Worm (Caenorhabditis elegans) whole organism, L3 larva: ENCODE results near the gene F26F12.2.

Experiments used
- R02D3.7 ChIP-seq: fragments of 150-350 bp; optimal IDR thresholded peaks from 2 replicates; lab custom pipeline; 2014; ENCODE audit warnings: missing biosample characterization, missing genetic modification characterization
- ZK546.5 ChIP-seq: sonication (generic microtip); optimal IDR thresholded peaks from 2 replicates; lab custom pipeline; 2017; ENCODE audit warnings: missing biosample characterization, missing genetic modification characterization
- ama-1 ChIP-seq: fragments of 150-350 bp; optimal IDR thresholded peaks from 2 replicates; lab custom pipeline; 2018
- egl-27 ChIP-seq: sonication (generic microtip); optimal IDR thresholded peaks from 4 replicates; lab custom pipeline; 2017; ENCODE audit warnings: missing biosample characterization, missing genetic modification reagents, missing genetic modification characterization
- fkh-2 ChIP-seq: fragments of 150-350 bp; optimal IDR thresholded peaks from 2 replicates; lab custom pipeline; 2014; ENCODE audit warnings: missing biosample characterization, missing genetic modification reagents, missing genetic modification characterization
- nhr-11 ChIP-seq: fragments of 150-350 bp; optimal IDR thresholded peaks from 2 replicates; lab custom pipeline; 2014; ENCODE audit warnings: missing biosample characterization, missing genetic modification characterization
- nhr-237 ChIP-seq: fragments of 150-350 bp; optimal IDR thresholded peaks from 2 replicates; lab custom pipeline; 2014; ENCODE audit warnings: missing biosample characterization, missing genetic modification characterization
- nhr-28 ChIP-seq: fragments of 150-350 bp; optimal IDR thresholded peaks from 2 replicates; lab custom pipeline; 2014; ENCODE audit warnings: missing biosample characterization, missing genetic modification characterization
- unc-62 ChIP-seq: fragments of 150-350 bp; sonication (generic microtip); optimal IDR thresholded peaks from 4 replicates; lab custom pipeline; 2014; ENCODE audit warnings: missing biosample characterization, missing genetic modification reagents, missing genetic modification characterization
- ztf-11 ChIP-seq: fragments of 150-350 bp; optimal IDR thresholded peaks from 2 replicates; lab custom pipeline; 2014; ENCODE audit warnings: missing biosample characterization, missing genetic modification characterization

DNA sequence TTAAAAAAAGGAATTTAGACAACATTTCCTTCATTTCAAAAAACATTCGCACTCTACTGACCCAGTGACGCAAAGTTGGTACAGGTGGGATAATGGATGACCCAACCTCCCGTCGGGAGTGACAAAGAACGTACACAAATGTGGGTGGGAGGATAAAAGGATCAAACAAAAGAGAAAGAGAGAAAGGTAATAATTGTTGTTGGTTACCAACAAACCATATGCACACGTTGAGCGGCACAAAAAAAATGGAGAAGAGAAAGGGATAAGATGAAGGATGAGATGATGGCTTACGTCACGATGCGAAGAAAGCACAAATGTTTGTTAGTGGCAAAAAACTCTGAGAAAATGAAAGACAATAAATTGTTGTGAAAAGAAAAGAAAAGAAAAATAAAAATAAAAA lies 13.2 kb upstream of the F26F12.2 start:
- no peak for TF ChIP-seq unc-62 (GFP tag; lab: Kevin White, UChicago)
- no peak for TF ChIP-seq fkh-2 (tag; lab: Kevin White, UChicago)
- TF ChIP-seq ZK546.5 (tag; lab: Kevin White, UChicago) = no peak
- no peak for TF ChIP-seq nhr-11 (tag; lab: Kevin White, UChicago)
- TF ChIP-seq nhr-28 (tag; lab: Kevin White, UChicago) = no peak
- no peak for TF ChIP-seq nhr-237
- TF ChIP-seq ama-1 (lab: Kevin White, UChicago) = no peak
- no peak for TF ChIP-seq R02D3.7 (tag; lab: Kevin White, UChicago)
- TF ChIP-seq ztf-11 (tag; lab: Kevin White, UChicago) = no peak
- TF ChIP-seq egl-27 = no peak
